Fruit fly (Drosophila melanogaster) whole organism, embryonic: ENCODE measurements around the gene CG14219.

Experiments used
- CG1024 ChIP-seq: fragments of 200-800 bp; sonication (Bioruptor generic); IDR thresholded peaks from 2 replicates; pipeline ENCODE4 v1.3.6; 2022; ENCODE audit warnings: missing biosample characterization, missing genetic modification characterization
- CG10462 ChIP-seq: fragments of 200-800 bp; sonication (Bioruptor generic); optimal IDR thresholded peaks from 2 replicates; lab custom pipeline; 2016; ENCODE audit warnings: missing biosample characterization, missing genetic modification characterization
- CG11504 ChIP-seq: fragments of 200-800 bp; sonication (Bioruptor generic); optimal IDR thresholded peaks from 3 replicates; lab custom pipeline; 2019; ENCODE audit warnings: missing biosample characterization, mild to moderate bottlenecking, missing genetic modification characterization, moderate library complexity
- CG14014 ChIP-seq: fragments of 200-800 bp; sonication (Bioruptor generic); IDR thresholded peaks from 2 replicates; pipeline ENCODE4 v1.3.6; 2022; ENCODE audit warnings: missing biosample characterization, missing genetic modification characterization
- CG16813 ChIP-seq: fragments of 200-800 bp; sonication (Bioruptor generic); IDR thresholded peaks from 3 replicates; pipeline ENCODE4 v1.3.6; 2022; ENCODE audit warnings: missing biosample characterization, missing genetic modification characterization; ENCODE audit not compliant: partially characterized antibody
- CG18262 ChIP-seq: fragments of 200-800 bp; optimal IDR thresholded peaks from 3 replicates; lab custom pipeline; 2019; ENCODE audit warnings: missing biosample characterization, mild to moderate bottlenecking, missing genetic modification characterization, moderate library complexity
- CG18764 ChIP-seq: fragments of 200-800 bp; sonication (Bioruptor generic); optimal IDR thresholded peaks from 3 replicates; lab custom pipeline; 2016; ENCODE audit warnings: missing biosample characterization, missing genetic modification characterization
- CG32767 ChIP-seq: fragments of 200-800 bp; sonication (Bioruptor generic); IDR thresholded peaks from 2 replicates; pipeline ENCODE4 v1.3.6; 2022; ENCODE audit warnings: missing biosample characterization, missing genetic modification characterization
- CG3281 ChIP-seq: fragments of 200-800 bp; sonication (Bioruptor generic); optimal IDR thresholded peaks from 3 replicates; lab custom pipeline; 2017; ENCODE audit warnings: missing biosample characterization, mild to moderate bottlenecking, missing genetic modification characterization
- CG33213 ChIP-seq: fragments of 200-800 bp; sonication (Bioruptor generic); optimal IDR thresholded peaks from 3 replicates; lab custom pipeline; 2016; ENCODE audit warnings: missing biosample characterization, missing genetic modification characterization
- CG34376 ChIP-seq: fragments of 200-800 bp; sonication (Bioruptor generic); optimal IDR thresholded peaks from 2 replicates; lab custom pipeline; 2018; ENCODE audit warnings: missing biosample characterization, mild to moderate bottlenecking, missing genetic modification characterization
- CG3726 ChIP-seq: fragments of 200-800 bp; sonication (Bioruptor generic); IDR thresholded peaks from 3 replicates; pipeline ENCODE4, ENCODE4 v1.3.6; 2022; ENCODE audit warnings: missing biosample characterization, missing genetic modification characterization
- CG3847 ChIP-seq: fragments of 200-800 bp; sonication (Bioruptor generic); IDR thresholded peaks from 2 replicates; pipeline ENCODE4 v1.3.6; 2022; ENCODE audit warnings: missing biosample characterization, missing genetic modification characterization
- CG3995 ChIP-seq: fragments of 200-800 bp; sonication (Bioruptor generic); optimal IDR thresholded peaks from 3 replicates; lab custom pipeline; 2016; ENCODE audit warnings: missing biosample characterization, missing genetic modification characterization
- CG4282 ChIP-seq: fragments of 200-800 bp; sonication (Bioruptor generic); optimal IDR thresholded peaks from 2 replicates; lab custom pipeline; 2016; ENCODE audit warnings: missing biosample characterization, missing genetic modification characterization
- CG4707 ChIP-seq: fragments of 200-800 bp; sonication (Bioruptor generic); optimal IDR thresholded peaks from 2 replicates; lab custom pipeline; 2018; ENCODE audit warnings: missing biosample characterization, mild to moderate bottlenecking, missing genetic modification characterization, moderate library complexity
- CG6272 ChIP-seq: fragments of 200-800 bp; sonication (Bioruptor generic); IDR thresholded peaks from 2 replicates; pipeline ENCODE4 v1.3.6; 2022; ENCODE audit warnings: missing biosample characterization, missing genetic modification characterization
- CG6813 ChIP-seq: fragments of 200-800 bp; sonication (Bioruptor generic); optimal IDR thresholded peaks from 2 replicates; lab custom pipeline; 2017; ENCODE audit warnings: missing biosample characterization, missing genetic modification characterization, mild to moderate bottlenecking, moderate library complexity, missing genetic modification reagents
- CG8944 ChIP-seq: fragments of 200-800 bp; sonication (Bioruptor generic); optimal IDR thresholded peaks from 3 replicates; lab custom pipeline; 2016; ENCODE audit warnings: missing biosample characterization, missing genetic modification characterization
- CG9609 ChIP-seq: fragments of 200-800 bp; sonication (Bioruptor generic); optimal IDR thresholded peaks from 3 replicates; lab custom pipeline; 2016; ENCODE audit warnings: missing biosample characterization, missing genetic modification characterization
- CG9797 ChIP-seq: fragments of 200-800 bp; sonication (Bioruptor generic); optimal IDR thresholded peaks from 3 replicates; lab custom pipeline; 2018; ENCODE audit warnings: missing biosample characterization, mild to moderate bottlenecking, missing genetic modification characterization
- Ets97D ChIP-seq: fragments of 200-800 bp; sonication (Bioruptor generic); optimal IDR thresholded peaks from 3 replicates; lab custom pipeline; 2016; ENCODE audit warnings: missing biosample characterization, missing genetic modification characterization
- H2.0 ChIP-seq: fragments of 200-800 bp; sonication (Bioruptor generic); IDR thresholded peaks from 2 replicates; pipeline ENCODE4 v1.3.6; 2022; ENCODE audit warnings: missing biosample characterization, missing genetic modification characterization
- MTF-1 ChIP-seq: fragments of 200-800 bp; sonication (Bioruptor generic); optimal IDR thresholded peaks from 2 replicates; lab custom pipeline; 2018; ENCODE audit warnings: missing biosample characterization, mild to moderate bottlenecking, missing genetic modification characterization, borderline replicate concordance
- Oli ChIP-seq: fragments of 200-800 bp; sonication (Bioruptor generic); optimal IDR thresholded peaks from 2 replicates; lab custom pipeline; 2018; ENCODE audit warnings: missing biosample characterization, mild to moderate bottlenecking, missing genetic modification characterization, moderate library complexity
- Poxn ChIP-seq: fragments of 200-800 bp; sonication (Bioruptor generic); IDR thresholded peaks from 2 replicates; pipeline ENCODE4 v1.3.6; 2022; ENCODE audit warnings: missing biosample characterization, missing genetic modification characterization
- Sry-β ChIP-seq: fragments of 200-800 bp; sonication (Bioruptor generic); optimal IDR thresholded peaks from 2 replicates; lab custom pipeline; 2018; ENCODE audit warnings: missing biosample characterization, mild to moderate bottlenecking, missing genetic modification characterization, moderate library complexity
- al ChIP-seq: fragments of 200-800 bp; sonication (Bioruptor generic); IDR thresholded peaks from 2 replicates; pipeline ENCODE4 v1.3.6; 2022; ENCODE audit warnings: missing biosample characterization, missing genetic modification characterization
- amos ChIP-seq: fragments of 200-800 bp; sonication (Bioruptor generic); IDR thresholded peaks from 2 replicates; pipeline ENCODE4 v1.3.6; 2022; ENCODE audit warnings: missing biosample characterization, missing genetic modification characterization; ENCODE audit not compliant: partially characterized antibody
- ara ChIP-seq: fragments of 200-800 bp; sonication (Bioruptor generic); IDR thresholded peaks from 2 replicates; pipeline ENCODE4 v1.3.6; 2022; ENCODE audit warnings: missing biosample characterization, missing genetic modification characterization
- btn ChIP-seq: fragments of 200-800 bp; sonication (Bioruptor generic); optimal IDR thresholded peaks from 2 replicates; lab custom pipeline; 2016; ENCODE audit warnings: missing biosample characterization, missing genetic modification characterization
- chif ChIP-seq, 2 experiments: fragments of 200-800 bp; sonication (Bioruptor generic); optimal IDR thresholded peaks; 3 replicates each; lab custom pipeline; 2016; ENCODE audit warnings: missing biosample characterization in 2 of 2, missing genetic modification characterization in 2 of 2
- fd102C ChIP-seq: fragments of 200-800 bp; sonication (Bioruptor generic); optimal IDR thresholded peaks from 2 replicates; lab custom pipeline; 2018; ENCODE audit warnings: missing biosample characterization, mild to moderate bottlenecking, missing genetic modification characterization, moderate library complexity
- gcm ChIP-seq: fragments of 200-800 bp; sonication (Bioruptor generic); optimal IDR thresholded peaks from 2 replicates; lab custom pipeline; 2019; ENCODE audit warnings: missing biosample characterization, mild to moderate bottlenecking, missing genetic modification characterization, moderate library complexity
- gfzf ChIP-seq: fragments of 200-800 bp; sonication (Bioruptor generic); optimal IDR thresholded peaks from 2 replicates; lab custom pipeline; 2016; ENCODE audit warnings: missing biosample characterization, mild to moderate bottlenecking, missing genetic modification characterization, moderate library complexity
- h ChIP-seq: fragments of >200 bp; optimal IDR thresholded peaks from 2 replicates; lab custom pipeline; 2017
- hbn ChIP-seq: fragments of 200-800 bp; sonication (Bioruptor generic); IDR thresholded peaks from 2 replicates; pipeline ENCODE4 v1.3.6; 2022; ENCODE audit warnings: missing biosample characterization, missing genetic modification characterization; ENCODE audit not compliant: partially characterized antibody
- kah ChIP-seq: fragments of 200-800 bp; sonication (Bioruptor generic); optimal IDR thresholded peaks from 2 replicates; lab custom pipeline; 2018; ENCODE audit warnings: missing biosample characterization, mild to moderate bottlenecking, missing genetic modification characterization
- kni ChIP-seq: fragments of 200-800 bp; sonication (Bioruptor generic); optimal IDR thresholded peaks from 3 replicates; lab custom pipeline; 2017; ENCODE audit warnings: mild to moderate bottlenecking, missing biosample characterization, missing genetic modification reagents, missing genetic modification characterization
- knrl ChIP-seq: fragments of 200-800 bp; sonication (Bioruptor generic); IDR thresholded peaks from 3 replicates; pipeline ENCODE4 v1.3.6; 2022; ENCODE audit warnings: missing biosample characterization, missing genetic modification characterization; ENCODE audit not compliant: partially characterized antibody
- nerfin-1 ChIP-seq: fragments of 200-800 bp; sonication (Bioruptor generic); optimal IDR thresholded peaks from 3 replicates; lab custom pipeline; 2019; ENCODE audit warnings: missing biosample characterization, mild to moderate bottlenecking, missing genetic modification characterization, moderate library complexity
- oc ChIP-seq: fragments of 200-800 bp; sonication (Bioruptor generic); optimal IDR thresholded peaks from 2 replicates; lab custom pipeline; 2018; ENCODE audit warnings: missing biosample characterization, mild to moderate bottlenecking, missing genetic modification characterization, moderate library complexity
- repo ChIP-seq: fragments of 200-800 bp; sonication (Bioruptor generic); optimal IDR thresholded peaks from 2 replicates; lab custom pipeline; 2016; ENCODE audit warnings: missing biosample characterization, missing genetic modification characterization
- run ChIP-seq: fragments of 200-800 bp; sonication (Bioruptor generic); optimal IDR thresholded peaks from 3 replicates; lab custom pipeline; 2018; ENCODE audit warnings: missing biosample characterization, mild to moderate bottlenecking, missing genetic modification characterization
- salm ChIP-seq: fragments of 200-800 bp; sonication (Bioruptor generic); optimal IDR thresholded peaks from 2 replicates; lab custom pipeline; 2018; ENCODE audit warnings: missing biosample characterization, mild to moderate bottlenecking, missing genetic modification characterization
- sens ChIP-seq: fragments of 200-800 bp; sonication (Bioruptor generic); peaks from one replicate; lab custom pipeline; 2016; ENCODE audit warnings: missing biosample characterization, missing genetic modification characterization
- sima ChIP-seq: fragments of 200-800 bp; sonication (Bioruptor generic); optimal IDR thresholded peaks from 2 replicates; lab custom pipeline; 2016; ENCODE audit warnings: missing biosample characterization, missing genetic modification characterization
- sqz ChIP-seq: fragments of 200-800 bp; sonication (Bioruptor generic); optimal IDR thresholded peaks from 3 replicates; lab custom pipeline; 2018; ENCODE audit warnings: missing biosample characterization, mild to moderate bottlenecking, missing genetic modification characterization
- sr ChIP-seq: fragments of 200-800 bp; sonication (Bioruptor generic); IDR thresholded peaks from 3 replicates; pipeline ENCODE4 v1.3.6; 2022; ENCODE audit warnings: missing biosample characterization, missing genetic modification characterization
- trh ChIP-seq: fragments of 200-800 bp; sonication (Bioruptor generic); optimal IDR thresholded peaks from 2 replicates; lab custom pipeline; 2016; ENCODE audit warnings: missing biosample characterization, missing genetic modification characterization
- yki ChIP-seq: fragments of >200 bp; optimal IDR thresholded peaks from 3 replicates; lab custom pipeline; 2018
- z ChIP-seq: fragments of 200-800 bp; sonication (Bioruptor generic); IDR thresholded peaks from 3 replicates; pipeline ENCODE4 v1.3.6; 2022; ENCODE audit warnings: missing biosample characterization, missing genetic modification characterization
- zen ChIP-seq: fragments of 200-800 bp; sonication (Bioruptor generic); optimal IDR thresholded peaks from 3 replicates; lab custom pipeline; 2018; ENCODE audit warnings: missing biosample characterization, mild to moderate bottlenecking, missing genetic modification characterization, moderate library complexity

The CG14219 gene

dm6 chrX:19637002-19637420 lies 47.0 kb upstream of the CG14219 start (continued):
- peak; percentile 73 for TF ChIP-seq nerfin-1 (tag; lab: Kevin White, UChicago)
- no peak for TF ChIP-seq CG34376 (GFP tag; lab: Kevin White, UChicago)
- TF ChIP-seq h (lab: Kevin White, UChicago): no peak
- TF ChIP-seq al: no peak
- no peak for TF ChIP-seq Oli (tag; lab: Kevin White, UChicago)
- no peak for TF ChIP-seq Sry-β
- TF ChIP-seq trh (GFP tag; lab: Kevin White, UChicago): no peak
- no peak; the same call in 1 of the 2 replicates for TF ChIP-seq amos (GFP tag; lab: Robert Waterston, UW)
- no peak for TF ChIP-seq salm (tag; lab: Kevin White, UChicago)
- no peak for TF ChIP-seq Ets97D
- no peak for TF ChIP-seq ara (GFP tag; lab: Robert Waterston, UW)
- TF ChIP-seq sr (GFP tag; lab: Robert Waterston, UW): no peak
- TF ChIP-seq CG3281 (GFP tag; lab: Kevin White, UChicago): no peak
- no peak for TF ChIP-seq sqz
- TF ChIP-seq CG8944 (GFP tag; lab: Kevin White, UChicago): no peak
- TF ChIP-seq CG6272: no peak
- TF ChIP-seq CG3847 (GFP tag; lab: Robert Waterston, UW): no peak
- no peak for TF ChIP-seq yki (lab: Kevin White, UChicago)
- no peak for TF ChIP-seq chif (GFP tag; optimal IDR thresholded peaks at IDR 0.05; lab: Kevin White, UChicago)
- TF ChIP-seq CG3726 (GFP tag; lab: Robert Waterston, UW): no peak
- TF ChIP-seq CG10462 (GFP tag; lab: Kevin White, UChicago): no peak
- TF ChIP-seq CG1024 (GFP tag; lab: Robert Waterston, UW): no peak
- TF ChIP-seq kni (GFP tag; lab: Kevin White, UChicago): no peak
- TF ChIP-seq CG4707: no peak
- no peak for TF ChIP-seq CG18764
- TF ChIP-seq kah (GFP tag; lab: Kevin White, UChicago): no peak
- no peak for TF ChIP-seq fd102C
- no peak for TF ChIP-seq repo (GFP tag; lab: Kevin White, UChicago)
- TF ChIP-seq CG9609 (GFP tag; lab: Kevin White, UChicago): no peak
- TF ChIP-seq MTF-1: no peak
- TF ChIP-seq CG33213 (GFP tag; lab: Kevin White, UChicago): no peak
- TF ChIP-seq btn (GFP tag; lab: Kevin White, UChicago): no peak
- no peak for TF ChIP-seq run (tag; lab: Kevin White, UChicago)
- no peak for TF ChIP-seq gcm
- TF ChIP-seq oc (tag; lab: Kevin White, UChicago): no peak
- TF ChIP-seq z (GFP tag; lab: Robert Waterston, UW): no peak
- TF ChIP-seq knrl (GFP tag; lab: Robert Waterston, UW): no peak
- TF ChIP-seq CG18262 (tag; lab: Kevin White, UChicago): no peak
- peak; percentile 76 for TF ChIP-seq sens (GFP tag; lab: Kevin White, UChicago)
- no peak for TF ChIP-seq CG16813
- no peak for TF ChIP-seq H2.0 (GFP tag; lab: Robert Waterston, UW)
- TF ChIP-seq CG6813: no peak
- TF ChIP-seq CG32767 (GFP tag; lab: Robert Waterston, UW): no peak
- TF ChIP-seq hbn (GFP tag; lab: Robert Waterston, UW): no peak
- TF ChIP-seq CG9797 (GFP tag; lab: Kevin White, UChicago): no peak
- TF ChIP-seq CG14014 (GFP tag; lab: Robert Waterston, UW): no peak
- TF ChIP-seq gfzf (GFP tag; lab: Kevin White, UChicago): peak; percentile 29
- no peak for TF ChIP-seq CG4282
- TF ChIP-seq Poxn (GFP tag; lab: Robert Waterston, UW): no peak
- TF ChIP-seq sima: no peak
- no peak for TF ChIP-seq zen (tag; lab: Kevin White, UChicago)
- TF ChIP-seq CG3995 (GFP tag; lab: Kevin White, UChicago): no peak
- no peak for TF ChIP-seq CG11504 (tag; lab: Kevin White, UChicago)
